Fruit fly (Drosophila melanogaster) whole organism, embryonic: ENCODE results near the gene CG10353.
A peak's percentile ranks its signal among the peaks of the same experiment; 100 is the strongest.

Source experiments
- B-H1 ChIP-seq: fragments of 200-800 bp; sonication (Bioruptor generic); IDR thresholded peaks from 3 replicates; pipeline ENCODE4 v1.3.6; 2022; ENCODE audit warnings: missing biosample characterization, missing genetic modification characterization
- C15 ChIP-seq: fragments of 200-800 bp; sonication (Bioruptor generic); IDR thresholded peaks from 3 replicates; pipeline ENCODE4 v1.3.6; 2022; ENCODE audit warnings: missing biosample characterization, missing genetic modification characterization
- CG11504 ChIP-seq: fragments of 200-800 bp; sonication (Bioruptor generic); optimal IDR thresholded peaks from 3 replicates; lab custom pipeline; 2019; ENCODE audit warnings: missing biosample characterization, mild to moderate bottlenecking, missing genetic modification characterization, moderate library complexity
- CG13287 ChIP-seq: fragments of 200-800 bp; sonication (Bioruptor generic); IDR thresholded peaks from 2 replicates; pipeline ENCODE4 v1.3.6; 2022; ENCODE audit warnings: missing biosample characterization, missing genetic modification characterization; ENCODE audit not compliant: partially characterized antibody
- CG13624 ChIP-seq: fragments of 200-800 bp; sonication (Bioruptor generic); optimal IDR thresholded peaks from 2 replicates; lab custom pipeline; 2016; ENCODE audit warnings: missing biosample characterization, missing genetic modification characterization
- CG13894 ChIP-seq: fragments of 200-800 bp; sonication (Bioruptor generic); optimal IDR thresholded peaks from 3 replicates; lab custom pipeline; 2018; ENCODE audit warnings: missing biosample characterization, mild to moderate bottlenecking, missing genetic modification characterization, moderate library complexity
- CG1529 ChIP-seq: fragments of 200-800 bp; sonication (Bioruptor generic); optimal IDR thresholded peaks from 3 replicates; lab custom pipeline; 2018; ENCODE audit warnings: missing biosample characterization, missing genetic modification characterization
- CG15601 ChIP-seq: fragments of 200-800 bp; sonication (Bioruptor generic); optimal IDR thresholded peaks from 3 replicates; lab custom pipeline; 2019; ENCODE audit warnings: missing biosample characterization, mild to moderate bottlenecking, missing genetic modification characterization, moderate library complexity
- CG17328 ChIP-seq: fragments of 200-800 bp; sonication (Bioruptor generic); IDR thresholded peaks from 2 replicates; pipeline ENCODE4 v1.3.6; 2022; ENCODE audit warnings: missing biosample characterization, missing genetic modification characterization
- CG18011 ChIP-seq: fragments of 200-800 bp; sonication (Bioruptor generic); optimal IDR thresholded peaks from 2 replicates; lab custom pipeline; 2017; ENCODE audit warnings: missing biosample characterization, missing genetic modification characterization, mild to moderate bottlenecking, moderate library complexity, missing genotype
- CG18619 ChIP-seq: fragments of 200-800 bp; sonication (Bioruptor generic); optimal IDR thresholded peaks from 3 replicates; lab custom pipeline; 2017; ENCODE audit warnings: missing biosample characterization, mild to moderate bottlenecking, missing genetic modification characterization
- CG31365 ChIP-seq: fragments of 200-800 bp; sonication (Bioruptor generic); optimal IDR thresholded peaks from 2 replicates; lab custom pipeline; 2018; ENCODE audit warnings: missing biosample characterization, mild to moderate bottlenecking, missing genetic modification characterization
- CG3163 ChIP-seq: fragments of 200-800 bp; sonication (Bioruptor generic); optimal IDR thresholded peaks from 3 replicates; lab custom pipeline; 2016; ENCODE audit warnings: missing biosample characterization, missing genetic modification characterization
- CG32532 ChIP-seq: fragments of 200-800 bp; sonication (Bioruptor generic); IDR thresholded peaks from 2 replicates; pipeline ENCODE4 v1.3.6; 2022; ENCODE audit warnings: missing biosample characterization, missing genetic modification characterization
- CG32767 ChIP-seq: fragments of 200-800 bp; sonication (Bioruptor generic); IDR thresholded peaks from 2 replicates; pipeline ENCODE4 v1.3.6; 2022; ENCODE audit warnings: missing biosample characterization, missing genetic modification characterization
- CG4404 ChIP-seq: fragments of 200-800 bp; sonication (Bioruptor generic); IDR thresholded peaks from 2 replicates; pipeline ENCODE4 v1.3.6; 2022; ENCODE audit warnings: missing biosample characterization, missing genetic modification characterization
- CG4730 ChIP-seq: fragments of 200-800 bp; sonication (Bioruptor generic); IDR thresholded peaks from 2 replicates; pipeline ENCODE4 v1.3.6; 2022; ENCODE audit warnings: missing biosample characterization, missing genetic modification characterization
- CG4854 ChIP-seq: fragments of 200-800 bp; sonication (Bioruptor generic); optimal IDR thresholded peaks from 2 replicates; lab custom pipeline; 2016; ENCODE audit warnings: missing biosample characterization, missing genetic modification characterization, inconsistent platforms
- CG6813 ChIP-seq: fragments of 200-800 bp; sonication (Bioruptor generic); optimal IDR thresholded peaks from 2 replicates; lab custom pipeline; 2017; ENCODE audit warnings: missing biosample characterization, missing genetic modification characterization, mild to moderate bottlenecking, moderate library complexity, missing genetic modification reagents
- CG8944 ChIP-seq: fragments of 200-800 bp; sonication (Bioruptor generic); optimal IDR thresholded peaks from 3 replicates; lab custom pipeline; 2016; ENCODE audit warnings: missing biosample characterization, missing genetic modification characterization
- CG9876 ChIP-seq: fragments of 200-800 bp; sonication (Bioruptor generic); optimal IDR thresholded peaks from 2 replicates; lab custom pipeline; 2016; ENCODE audit warnings: missing biosample characterization, missing genetic modification characterization
- D19B ChIP-seq: fragments of 200-800 bp; sonication (Bioruptor generic); optimal IDR thresholded peaks from 2 replicates; lab custom pipeline; 2017; ENCODE audit warnings: missing biosample characterization, mild to moderate bottlenecking, missing genetic modification characterization
- Dad ChIP-seq: fragments of 200-800 bp; sonication (Bioruptor generic); optimal IDR thresholded peaks from 3 replicates; lab custom pipeline; 2016; ENCODE audit warnings: missing biosample characterization, missing genetic modification characterization
- Dbx ChIP-seq: fragments of 200-800 bp; sonication (Bioruptor generic); IDR thresholded peaks from 3 replicates; pipeline ENCODE4 v1.3.6; 2022; ENCODE audit warnings: missing biosample characterization, missing genetic modification characterization
- Drgx ChIP-seq: fragments of 200-800 bp; sonication (Bioruptor generic); IDR thresholded peaks from 2 replicates; pipeline ENCODE4 v1.3.6; 2022; ENCODE audit warnings: missing biosample characterization, missing genetic modification characterization
- E2f2 ChIP-seq: fragments of 200-800 bp; sonication (Bioruptor generic); IDR thresholded peaks from 2 replicates; pipeline ENCODE4 v1.3.6; 2022; ENCODE audit warnings: missing biosample characterization, missing genetic modification characterization
- HLH4C ChIP-seq: fragments of 200-800 bp; sonication (Bioruptor generic); IDR thresholded peaks from 3 replicates; pipeline ENCODE4 v1.3.6; 2022; ENCODE audit warnings: missing biosample characterization, missing genetic modification characterization; ENCODE audit not compliant: partially characterized antibody
- MESR4 ChIP-seq: fragments of 200-800 bp; sonication (Bioruptor generic); optimal IDR thresholded peaks from 2 replicates; lab custom pipeline; 2018; ENCODE audit warnings: missing biosample characterization, mild to moderate bottlenecking, missing genetic modification characterization, moderate library complexity
- Mes4 ChIP-seq: fragments of 200-800 bp; sonication (Bioruptor generic); optimal IDR thresholded peaks from 2 replicates; lab custom pipeline; 2016; ENCODE audit warnings: missing biosample characterization, missing genetic modification characterization
- Optix ChIP-seq: fragments of 200-800 bp; sonication (Bioruptor generic); IDR thresholded peaks from 3 replicates; pipeline ENCODE4 v1.3.6; 2022; ENCODE audit warnings: missing biosample characterization, missing genetic modification characterization
- Poxn ChIP-seq: fragments of 200-800 bp; sonication (Bioruptor generic); IDR thresholded peaks from 2 replicates; pipeline ENCODE4 v1.3.6; 2022; ENCODE audit warnings: missing biosample characterization, missing genetic modification characterization
- Ravus ChIP-seq: fragments of 200-800 bp; sonication (Bioruptor generic); IDR thresholded peaks from 2 replicates; pipeline ENCODE4 v1.3.6; 2022; ENCODE audit warnings: missing biosample characterization, missing genetic modification characterization
- Six4 ChIP-seq: fragments of 200-800 bp; sonication (Bioruptor generic); optimal IDR thresholded peaks from 2 replicates; lab custom pipeline; 2016; ENCODE audit warnings: missing biosample characterization, missing genetic modification characterization
- Stat92E ChIP-seq, 3 experiments: fragments of >200 bp in 2 of 3; fragments of 200-800 bp in 1 of 3; sonication (Bioruptor generic) in 1 of 3; optimal IDR thresholded peaks; 2 replicates each; lab custom pipeline; 2017 to 2019; ENCODE audit warnings: missing biosample characterization in 3 of 3, missing genetic modification characterization in 3 of 3, mild to moderate bottlenecking in 1 of 3, moderate library complexity in 1 of 3
- ab ChIP-seq: fragments of 200-800 bp; sonication (Bioruptor generic); optimal IDR thresholded peaks from 2 replicates; lab custom pipeline; 2016; ENCODE audit warnings: missing biosample characterization, missing genetic modification characterization
- ara ChIP-seq: fragments of 200-800 bp; sonication (Bioruptor generic); IDR thresholded peaks from 2 replicates; pipeline ENCODE4 v1.3.6; 2022; ENCODE audit warnings: missing biosample characterization, missing genetic modification characterization
- bsh ChIP-seq, 2 experiments: fragments of 200-800 bp; sonication (Bioruptor generic); optimal IDR thresholded peaks; 2 replicates each; lab custom pipeline; 2017 to 2018; ENCODE audit warnings: mild to moderate bottlenecking in 2 of 2, missing biosample characterization in 2 of 2, missing genetic modification characterization in 2 of 2, moderate library complexity in 1 of 2
- chn ChIP-seq: fragments of 200-800 bp; sonication (Bioruptor generic); optimal IDR thresholded peaks from 2 replicates; lab custom pipeline; 2016; ENCODE audit warnings: missing biosample characterization, missing genetic modification characterization
- exex ChIP-seq: fragments of 200-800 bp; sonication (Bioruptor generic); optimal IDR thresholded peaks from 4 replicates; lab custom pipeline; 2018; ENCODE audit warnings: missing biosample characterization, mild to moderate bottlenecking, missing genetic modification characterization, moderate library complexity
- gcm2 ChIP-seq: fragments of 200-800 bp; sonication (Bioruptor generic); optimal IDR thresholded peaks from 2 replicates; lab custom pipeline; 2016; ENCODE audit warnings: missing biosample characterization, missing genetic modification characterization
- grau ChIP-seq: fragments of 200-800 bp; optimal IDR thresholded peaks from 3 replicates; lab custom pipeline; 2019; ENCODE audit warnings: missing biosample characterization, mild to moderate bottlenecking, missing genetic modification characterization, moderate library complexity
- her ChIP-seq: fragments of 200-800 bp; sonication (Bioruptor generic); optimal IDR thresholded peaks from 2 replicates; lab custom pipeline; 2016; ENCODE audit warnings: missing biosample characterization, missing genetic modification characterization
- inv ChIP-seq: fragments of 200-800 bp; sonication (Bioruptor generic); IDR thresholded peaks from 2 replicates; pipeline ENCODE4 v1.3.6; 2022; ENCODE audit warnings: missing biosample characterization, missing genetic modification characterization; ENCODE audit not compliant: partially characterized antibody
- jigr1 ChIP-seq: fragments of 200-800 bp; sonication (Bioruptor generic); IDR thresholded peaks from 3 replicates; pipeline ENCODE4 v1.3.6; 2022; ENCODE audit warnings: missing biosample characterization, missing genetic modification characterization
- ken ChIP-seq: fragments of 200-800 bp; sonication (Bioruptor generic); IDR thresholded peaks from 3 replicates; pipeline ENCODE4 v1.3.6; 2022; ENCODE audit warnings: missing biosample characterization, missing genetic modification characterization
- lab ChIP-seq: fragments of 200-800 bp; sonication (Bioruptor generic); optimal IDR thresholded peaks from 3 replicates; lab custom pipeline; 2017; ENCODE audit warnings: missing biosample characterization, missing genetic modification characterization, mild to moderate bottlenecking, moderate library complexity, missing genetic modification reagents
- luna ChIP-seq: fragments of 200-800 bp; sonication (Bioruptor generic); optimal IDR thresholded peaks from 2 replicates; lab custom pipeline; 2016; ENCODE audit warnings: missing biosample characterization, missing genetic modification characterization
- nom ChIP-seq: fragments of 200-800 bp; sonication (Bioruptor generic); optimal IDR thresholded peaks from 2 replicates; lab custom pipeline; 2017; ENCODE audit warnings: missing biosample characterization, missing genetic modification characterization, mild to moderate bottlenecking, moderate library complexity, missing genetic modification reagents
- tll ChIP-seq, 2 experiments: fragments of 200-800 bp in 1 of 2; fragments of >200 bp in 1 of 2; sonication (Bioruptor generic) in 1 of 2; optimal IDR thresholded peaks; 2 replicates each; lab custom pipeline; 2017 to 2019; ENCODE audit warnings: missing biosample characterization in 2 of 2, missing genetic modification characterization in 2 of 2, mild to moderate bottlenecking in 1 of 2, moderate library complexity in 1 of 2
- wor ChIP-seq: fragments of 200-800 bp; sonication (Bioruptor generic); IDR thresholded peaks from 2 replicates; pipeline ENCODE4 v1.3.6; 2022; ENCODE audit warnings: missing biosample characterization, missing genetic modification characterization
- zf30C ChIP-seq: fragments of 200-800 bp; sonication (Bioruptor generic); optimal IDR thresholded peaks from 3 replicates; lab custom pipeline; 2018; ENCODE audit warnings: missing biosample characterization, mild to moderate bottlenecking, missing genetic modification characterization

The CG10353 gene

DNA sequence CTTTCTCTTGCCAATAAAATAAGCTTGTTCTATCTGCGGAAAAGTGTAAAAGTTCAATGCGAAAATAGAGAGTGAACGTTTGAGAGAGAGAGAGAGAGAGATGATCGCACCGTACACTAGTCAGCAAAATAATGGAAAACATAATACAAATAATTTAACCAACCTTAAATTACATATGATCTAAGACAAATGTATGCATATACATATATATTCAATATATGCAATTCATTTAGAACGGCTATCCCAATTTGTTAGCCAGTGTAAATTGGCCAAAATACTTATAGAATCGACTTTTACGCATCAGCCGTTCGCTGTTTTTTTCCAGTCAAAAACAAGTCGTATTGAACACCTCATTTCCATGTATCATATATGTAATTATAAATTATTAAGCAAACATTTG lies 38.3 kb upstream of the CG10353 start (continued):
- TF ChIP-seq CG3163 (GFP tag; lab: Kevin White, UChicago) (no peak), C15 (GFP tag; lab: Robert Waterston, UW) (peak; percentile 44; the same call in 1 of the 3 replicates), her (GFP tag; lab: Kevin White, UChicago) (no peak), Optix (GFP tag; lab: Robert Waterston, UW) (no peak), exex (peak; percentile 6), CG4404 (GFP tag; lab: Robert Waterston, UW) (no peak), MESR4 (no peak), CG31365 (tag; lab: Kevin White, UChicago) (no peak), CG13894 (tag; lab: Kevin White, UChicago) (no peak), zf30C (GFP tag; lab: Kevin White, UChicago) (no peak), Ravus (no peak), CG9876 (GFP tag; lab: Kevin White, UChicago) (no peak), ab (GFP tag; lab: Kevin White, UChicago) (no peak), E2f2 (peak; percentile 38), jigr1 (GFP tag; lab: Robert Waterston, UW) (no peak), Dad (GFP tag; lab: Kevin White, UChicago) (no peak), CG17328 (GFP tag; lab: Robert Waterston, UW) (peak; percentile 71; the same call in 1 of the 2 replicates), CG32532 (GFP tag; lab: Robert Waterston, UW) (peak; percentile 88), CG18011 (GFP tag; lab: Kevin White, UChicago) (peak; percentile 10), CG13624 (GFP tag; lab: Kevin White, UChicago) (peak; percentile 59), CG32767 (no peak), tll (GFP tag; optimal IDR thresholded peaks at IDR 0.05; lab: Kevin White, UChicago) (no peak), CG8944 (GFP tag; lab: Kevin White, UChicago) (no peak), Drgx (GFP tag; lab: Robert Waterston, UW) (peak; percentile 79), bsh (GFP tag; optimal IDR thresholded peaks at IDR 0.05; lab: Kevin White, UChicago) (no peak), HLH4C (no peak), D19B (no peak), nom (GFP tag; lab: Kevin White, UChicago) (no peak), CG4730 (GFP tag; lab: Robert Waterston, UW) (no peak), luna (GFP tag; lab: Kevin White, UChicago) (no peak), Poxn (GFP tag; lab: Robert Waterston, UW) (0 out of 2 replicates have a peak, but pooled peaks have one; percentile 37), CG6813 (GFP tag; lab: Kevin White, UChicago) (no peak), wor (GFP tag; lab: Robert Waterston, UW) (no peak), CG13287 (GFP tag; lab: Robert Waterston, UW) (no peak), CG1529 (GFP tag; lab: Kevin White, UChicago) (no peak), ara (GFP tag; lab: Robert Waterston, UW) (peak; percentile 51; the same call in 1 of the 2 replicates), grau (tag; lab: Kevin White, UChicago) (no peak), gcm2 (GFP tag; lab: Kevin White, UChicago) (no peak), Stat92E (GFP tag; optimal IDR thresholded peaks at IDR 0.05; lab: Kevin White, UChicago) (no peak), Mes4 (no peak), chn (GFP tag; lab: Kevin White, UChicago) (no peak), B-H1 (GFP tag; lab: Robert Waterston, UW) (peak; percentile 62), Six4 (GFP tag; lab: Kevin White, UChicago) (no peak), CG4854 (GFP tag; lab: Kevin White, UChicago) (no peak), CG11504 (tag; lab: Kevin White, UChicago) (no peak), Dbx (peak; percentile 56; the same call in 2 of the 3 replicates), ken (GFP tag; lab: Robert Waterston, UW) (peak; percentile 70; the same call in 2 of the 3 replicates), CG18619 (no peak), lab (GFP tag; lab: Kevin White, UChicago) (peak; percentile 65), inv (no peak), CG15601 (tag; lab: Kevin White, UChicago) (no peak)
